Worm (Caenorhabditis elegans) whole organism, L4 larva: ENCODE data around the gene sup-35.

ENCODE experiments used
- ces-1 ChIP-seq: fragments of 150-350 bp; sonication (generic microtip); optimal IDR thresholded peaks from 4 replicates; lab custom pipeline; 2014; ENCODE audit warnings: missing biosample characterization, missing genetic modification reagents, missing genetic modification characterization
- ctbp-1 ChIP-seq: fragments of 200-800 bp; sonication (Bioruptor generic); IDR thresholded peaks from 2 replicates; pipeline ENCODE4 v1.3.6; 2022; ENCODE audit warnings: missing genetic modification reagents, missing genetic modification characterization, missing compliant biosample characterization
- egl-43 ChIP-seq: fragments of 200-800 bp; sonication (Bioruptor generic); IDR thresholded peaks from 2 replicates; pipeline ENCODE4 v1.3.6; 2022; ENCODE audit warnings: missing genetic modification reagents, missing genetic modification characterization, missing compliant biosample characterization
- fos-1 ChIP-seq: fragments of 150-350 bp; optimal IDR thresholded peaks from 2 replicates; lab custom pipeline; 2014; ENCODE audit warnings: missing biosample characterization, missing genetic modification characterization
- madf-9 ChIP-seq: fragments of 200-800 bp; sonication (Bioruptor generic); conservative IDR thresholded peaks from 2 replicates; pipeline ENCODE4 v1.3.6; 2022; ENCODE audit warnings: missing genetic modification reagents, missing genetic modification characterization, missing compliant biosample characterization
- nhr-28 ChIP-seq: fragments of 150-350 bp; optimal IDR thresholded peaks from 2 replicates; lab custom pipeline; 2014; ENCODE audit warnings: missing biosample characterization, missing genetic modification characterization
- pqm-1 ChIP-seq: sonication (generic microtip); optimal IDR thresholded peaks from 2 replicates; lab custom pipeline; 2017; ENCODE audit warnings: missing biosample characterization, missing genetic modification characterization
- skn-1 ChIP-seq: fragments of 150-350 bp; optimal IDR thresholded peaks from 2 replicates; lab custom pipeline; 2014; ENCODE audit warnings: missing biosample characterization, missing genetic modification characterization
- unc-62 ChIP-seq, 3 experiments: fragments of 150-350 bp in 1 of 3; sonication (generic microtip); optimal IDR thresholded peaks in 2 of 3; peaks in 1 of 3; 1 replicate in 1 of 3; 2 replicates in 2 of 3; lab custom pipeline; 2014 to 2017; ENCODE audit warnings: missing biosample characterization in 3 of 3, missing genetic modification characterization in 3 of 3, missing genetic modification reagents in 3 of 3, missing genotype in 1 of 3
- zip-2 ChIP-seq: fragments of 150-350 bp; optimal IDR thresholded peaks from 2 replicates; lab custom pipeline; 2014; ENCODE audit warnings: missing biosample characterization, missing genetic modification characterization
- ztf-11 ChIP-seq: fragments of 150-350 bp; optimal IDR thresholded peaks from 2 replicates; lab custom pipeline; 2014; ENCODE audit warnings: missing biosample characterization, missing genetic modification characterization

DNA sequence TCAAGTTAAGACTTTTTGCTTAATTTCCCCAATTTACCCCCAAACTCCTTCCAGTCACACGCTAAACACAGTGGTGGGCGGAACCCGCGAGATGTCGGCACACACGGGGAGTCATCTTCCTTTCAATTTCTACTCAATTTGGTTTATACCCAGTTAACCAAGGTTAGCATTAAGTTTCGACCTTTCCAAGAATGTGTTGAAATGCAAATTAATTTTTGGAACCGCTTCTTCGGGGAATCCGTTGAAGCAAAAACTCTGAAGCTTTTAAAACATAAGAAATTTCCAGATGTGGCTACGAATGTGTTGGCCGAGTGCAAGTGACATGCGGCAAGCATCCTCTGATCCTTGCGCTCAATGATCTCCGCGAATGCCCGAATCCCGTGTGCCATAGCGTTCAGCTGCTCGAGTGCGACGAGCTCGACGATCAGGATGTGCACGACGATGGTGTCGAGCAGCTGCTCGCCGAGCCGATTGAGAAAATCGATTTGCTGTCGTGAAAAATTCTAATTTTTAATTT lies 28.1 kb downstream of the sup-35 start:
- TF ChIP-seq madf-9 (no peak), pqm-1 (tag; lab: Kevin White, UChicago) (no peak), ztf-11 (tag; lab: Kevin White, UChicago) (no peak), fos-1 (no peak), unc-62 (GFP tag; optimal IDR thresholded peaks at IDR 0.05 in 1 of 2; lab: Kevin White, UChicago) (no peak), unc-62 (tag; optimal IDR thresholded peaks at IDR 0.05; lab: Kevin White, UChicago) (no peak), ctbp-1 (peak; percentile 60; the same call in 1 of the 2 replicates), ces-1 (GFP tag; lab: Kevin White, UChicago) (no peak), skn-1 (tag; lab: Kevin White, UChicago) (no peak), egl-43 (GFP tag; lab: Robert Waterston, UW) (peak; percentile 81), zip-2 (tag; lab: Kevin White, UChicago) (no peak), nhr-28 (tag; lab: Kevin White, UChicago) (no peak)
